Worm (Caenorhabditis elegans) whole organism, L1 larva: ENCODE results near the gene K03H1.7.

ENCODE experiments used
- elt-3 ChIP-seq, 6 experiments: fragments of 150-350 bp in 1 of 6; sonication (generic microtip); optimal IDR thresholded peaks; 2 replicates each; lab custom pipeline; 2017 to 2018; ENCODE audit warnings: missing biosample characterization in 6 of 6, missing genetic modification characterization in 6 of 6, inconsistent platforms in 1 of 6
- ets-5 ChIP-seq: fragments of 200-800 bp; sonication (Bioruptor generic); IDR thresholded peaks from 2 replicates; pipeline ENCODE4 v1.3.6; 2022; ENCODE audit warnings: missing genetic modification characterization, missing compliant biosample characterization
- nhr-11 ChIP-seq: fragments of 150-350 bp; optimal IDR thresholded peaks from 2 replicates; lab custom pipeline; 2014; ENCODE audit warnings: missing biosample characterization, missing genetic modification characterization
- nhr-28 ChIP-seq: fragments of 150-350 bp; optimal IDR thresholded peaks from 2 replicates; lab custom pipeline; 2014; ENCODE audit warnings: missing biosample characterization, missing genetic modification characterization
- nhr-90 ChIP-seq: sonication (generic microtip); optimal IDR thresholded peaks from 2 replicates; lab custom pipeline; 2016; ENCODE audit warnings: mild to moderate bottlenecking, missing genetic modification characterization, missing compliant biosample characterization; ENCODE audit not compliant: poor library complexity
- snpc-4 ChIP-seq: fragments of 150-350 bp; optimal IDR thresholded peaks from 2 replicates; lab custom pipeline; 2014; ENCODE audit warnings: missing biosample characterization, missing genetic modification characterization
- snu-23 ChIP-seq: sonication (generic microtip); optimal IDR thresholded peaks from 2 replicates; lab custom pipeline; 2016; ENCODE audit warnings: missing genetic modification characterization, missing compliant biosample characterization
- sup-37 ChIP-seq: fragments of 200-800 bp; sonication (Bioruptor generic); optimal IDR thresholded peaks from 2 replicates; lab custom pipeline; 2018; ENCODE audit warnings: mild to moderate bottlenecking, missing genetic modification characterization, missing compliant biosample characterization
- tbx-2 ChIP-seq: sonication (generic microtip); optimal IDR thresholded peaks from 2 replicates; lab custom pipeline; 2016; ENCODE audit warnings: missing genetic modification characterization, missing compliant biosample characterization
- zip-4 ChIP-seq: fragments of 200-800 bp; sonication (Bioruptor generic); optimal IDR thresholded peaks from 2 replicates; lab custom pipeline; 2018; ENCODE audit warnings: mild to moderate bottlenecking, missing genetic modification characterization, moderate library complexity, missing compliant biosample characterization
- ztf-4 ChIP-seq: fragments of 150-350 bp; optimal IDR thresholded peaks from 2 replicates; lab custom pipeline; 2014; ENCODE audit warnings: missing biosample characterization, missing genetic modification characterization

- TF ChIP-seq snpc-4, result no peak
- TF ChIP-seq ets-5 (GFP tag; lab: Robert Waterston, UW), result no peak
- TF ChIP-seq nhr-90 (tag; lab: Kevin White, UChicago), result no peak
- no peak for TF ChIP-seq nhr-11
- no peak for TF ChIP-seq zip-4
- no peak for TF ChIP-seq tbx-2 (tag; lab: Kevin White, UChicago)
- TF ChIP-seq snu-23 (GFP tag; lab: Kevin White, UChicago), result no peak
- no peak for TF ChIP-seq nhr-28 (tag; lab: Kevin White, UChicago)
- no peak for TF ChIP-seq elt-3 (tag; optimal IDR thresholded peaks at IDR 0.05; lab: Kevin White, UChicago)
- TF ChIP-seq sup-37, result no peak
- TF ChIP-seq ztf-4 (tag; lab: Kevin White, UChicago), result no peak
These were observed 17.7 kb upstream of the K03H1.7 start for ce11 chrIII:9929525-9929924.
